Fruit fly (Drosophila melanogaster) whole organism, embryonic: ENCODE measurements around the gene Obp99d.

Source experiments
- ATbp ChIP-seq: fragments of 200-800 bp; sonication (Bioruptor generic); optimal IDR thresholded peaks from 2 replicates; lab custom pipeline; 2017; ENCODE audit warnings: missing biosample characterization, mild to moderate bottlenecking, missing genetic modification characterization, missing genetic modification reagents
- CG1024 ChIP-seq: fragments of 200-800 bp; sonication (Bioruptor generic); IDR thresholded peaks from 2 replicates; pipeline ENCODE4 v1.3.6; 2022; ENCODE audit warnings: missing biosample characterization, missing genetic modification characterization
- CG12155 ChIP-seq: fragments of 200-800 bp; sonication (Bioruptor generic); optimal IDR thresholded peaks from 3 replicates; lab custom pipeline; 2016; ENCODE audit warnings: missing biosample characterization, missing genetic modification characterization
- CG12659 ChIP-seq: fragments of 200-800 bp; sonication (Bioruptor generic); optimal IDR thresholded peaks from 3 replicates; lab custom pipeline; 2017; ENCODE audit warnings: mild to moderate bottlenecking, missing biosample characterization, missing genetic modification reagents, missing genetic modification characterization
- CG15479 ChIP-seq: fragments of 200-800 bp; sonication (Bioruptor generic); optimal IDR thresholded peaks from 3 replicates; lab custom pipeline; 2019; ENCODE audit warnings: missing biosample characterization, mild to moderate bottlenecking, missing genetic modification characterization, moderate library complexity
- CG17361 ChIP-seq: fragments of 200-800 bp; sonication (Bioruptor generic); IDR thresholded peaks from 3 replicates; pipeline ENCODE4 v1.3.6; 2022; ENCODE audit warnings: missing biosample characterization, missing genetic modification characterization
- CG17612 ChIP-seq: fragments of 200-800 bp; sonication (Bioruptor generic); IDR thresholded peaks from 2 replicates; pipeline ENCODE4 v1.3.6; 2022; ENCODE audit warnings: missing biosample characterization, missing genetic modification characterization
- CG32767 ChIP-seq: fragments of 200-800 bp; sonication (Bioruptor generic); IDR thresholded peaks from 2 replicates; pipeline ENCODE4 v1.3.6; 2022; ENCODE audit warnings: missing biosample characterization, missing genetic modification characterization
- CG3726 ChIP-seq: fragments of 200-800 bp; sonication (Bioruptor generic); IDR thresholded peaks from 3 replicates; pipeline ENCODE4, ENCODE4 v1.3.6; 2022; ENCODE audit warnings: missing biosample characterization, missing genetic modification characterization
- CG6254 ChIP-seq: fragments of 200-800 bp; sonication (Bioruptor generic); optimal IDR thresholded peaks from 3 replicates; lab custom pipeline; 2017; ENCODE audit warnings: mild to moderate bottlenecking, missing biosample characterization, missing genetic modification reagents, missing genetic modification characterization
- CG7372 ChIP-seq: fragments of 200-800 bp; sonication (Bioruptor generic); IDR thresholded peaks from 2 replicates; pipeline ENCODE4 v1.3.6; 2022; ENCODE audit warnings: missing biosample characterization, missing genetic modification characterization
- CG7745 ChIP-seq: fragments of 200-800 bp; sonication (Bioruptor generic); optimal IDR thresholded peaks from 2 replicates; lab custom pipeline; 2018; ENCODE audit warnings: missing biosample characterization, mild to moderate bottlenecking, missing genetic modification characterization, moderate library complexity
- CG9437 ChIP-seq: fragments of 200-800 bp; sonication (Bioruptor generic); optimal IDR thresholded peaks from 2 replicates; lab custom pipeline; 2018; ENCODE audit warnings: missing biosample characterization, mild to moderate bottlenecking, missing genetic modification characterization
- CG9876 ChIP-seq: fragments of 200-800 bp; sonication (Bioruptor generic); optimal IDR thresholded peaks from 2 replicates; lab custom pipeline; 2016; ENCODE audit warnings: missing biosample characterization, missing genetic modification characterization
- CTCF ChIP-seq: fragments of 200-800 bp; sonication (Bioruptor generic); optimal IDR thresholded peaks from 2 replicates; lab custom pipeline; 2017; ENCODE audit warnings: missing biosample characterization, mild to moderate bottlenecking, missing genetic modification characterization, moderate library complexity
- Chrac-16 ChIP-seq: fragments of 200-800 bp; sonication (Bioruptor generic); optimal IDR thresholded peaks from 3 replicates; lab custom pipeline; 2016; ENCODE audit warnings: missing biosample characterization, missing genetic modification characterization
- Dek ChIP-seq: fragments of 200-800 bp; sonication (Bioruptor generic); optimal IDR thresholded peaks from 3 replicates; lab custom pipeline; 2019; ENCODE audit warnings: missing biosample characterization, mild to moderate bottlenecking, missing genetic modification characterization, moderate library complexity
- Doc2 ChIP-seq: fragments of 200-800 bp; sonication (Bioruptor generic); IDR thresholded peaks from 2 replicates; pipeline ENCODE4 v1.3.6; 2022; ENCODE audit warnings: missing biosample characterization, missing genetic modification characterization
- Drgx ChIP-seq: fragments of 200-800 bp; sonication (Bioruptor generic); IDR thresholded peaks from 2 replicates; pipeline ENCODE4 v1.3.6; 2022; ENCODE audit warnings: missing biosample characterization, missing genetic modification characterization
- ERR ChIP-seq: fragments of 200-800 bp; sonication (Bioruptor generic); optimal IDR thresholded peaks from 2 replicates; lab custom pipeline; 2016; ENCODE audit warnings: missing biosample characterization, missing genetic modification characterization
- GATAe ChIP-seq: fragments of 200-800 bp; sonication (Bioruptor generic); conservative IDR thresholded peaks from 2 replicates; pipeline ENCODE4 v1.3.6; 2022; ENCODE audit warnings: missing biosample characterization, missing genetic modification characterization
- Hmr ChIP-seq: fragments of 200-800 bp; sonication (Bioruptor generic); optimal IDR thresholded peaks from 3 replicates; lab custom pipeline; 2017; ENCODE audit warnings: mild to moderate bottlenecking, missing biosample characterization, missing genetic modification reagents, missing genetic modification characterization
- Hmx ChIP-seq: fragments of 200-800 bp; sonication (Bioruptor generic); optimal IDR thresholded peaks from 2 replicates; lab custom pipeline; 2016; ENCODE audit warnings: missing biosample characterization, missing genetic modification characterization
- Lhr ChIP-seq: fragments of 200-800 bp; sonication (Bioruptor generic); optimal IDR thresholded peaks from 3 replicates; lab custom pipeline; 2017; ENCODE audit warnings: mild to moderate bottlenecking, missing biosample characterization, missing genetic modification reagents, missing genetic modification characterization
- Mad ChIP-seq: fragments of 200-800 bp; sonication (Bioruptor generic); optimal IDR thresholded peaks from 2 replicates; lab custom pipeline; 2016; ENCODE audit warnings: missing biosample characterization, missing genetic modification characterization
- Mes4 ChIP-seq: fragments of 200-800 bp; sonication (Bioruptor generic); optimal IDR thresholded peaks from 2 replicates; lab custom pipeline; 2016; ENCODE audit warnings: missing biosample characterization, missing genetic modification characterization
- Myb ChIP-seq: fragments of 200-800 bp; sonication (Bioruptor generic); optimal IDR thresholded peaks from 2 replicates; lab custom pipeline; 2016; ENCODE audit warnings: missing biosample characterization, missing genetic modification characterization
- Nf-YC ChIP-seq: fragments of 200-800 bp; optimal IDR thresholded peaks from 3 replicates; lab custom pipeline; 2019; ENCODE audit warnings: missing biosample characterization, mild to moderate bottlenecking, missing genetic modification characterization, moderate library complexity
- Pdp1 ChIP-seq, 2 experiments: fragments of 200-800 bp; sonication (Bioruptor generic); optimal IDR thresholded peaks; 3 replicates each; lab custom pipeline; 2016; ENCODE audit warnings: missing biosample characterization in 2 of 2, missing genetic modification characterization in 2 of 2, mild to moderate bottlenecking in 1 of 2, moderate library complexity in 1 of 2
- aop ChIP-seq: fragments of 200-800 bp; sonication (Bioruptor generic); IDR thresholded peaks from 2 replicates; pipeline ENCODE4 v1.3.6; 2022; ENCODE audit warnings: missing biosample characterization, missing genetic modification characterization
- cg ChIP-seq: fragments of 200-800 bp; sonication (Bioruptor generic); optimal IDR thresholded peaks from 3 replicates; lab custom pipeline; 2019; ENCODE audit warnings: missing biosample characterization, mild to moderate bottlenecking, missing genetic modification characterization, moderate library complexity
- dm ChIP-seq: fragments of 200-800 bp; sonication (Bioruptor generic); optimal IDR thresholded peaks from 3 replicates; lab custom pipeline; 2016; ENCODE audit warnings: missing biosample characterization, missing genetic modification characterization
- gce ChIP-seq: fragments of 200-800 bp; sonication (Bioruptor generic); IDR thresholded peaks from 3 replicates; pipeline ENCODE4 v1.3.6; 2022; ENCODE audit warnings: missing biosample characterization, missing genetic modification characterization
- gem ChIP-seq: fragments of 200-800 bp; sonication (Bioruptor generic); optimal IDR thresholded peaks from 2 replicates; lab custom pipeline; 2019; ENCODE audit warnings: missing biosample characterization, mild to moderate bottlenecking, missing genetic modification characterization, moderate library complexity
- gsb ChIP-seq: fragments of 200-800 bp; sonication (Bioruptor generic); IDR thresholded peaks from 2 replicates; pipeline ENCODE4 v1.3.6; 2022; ENCODE audit warnings: missing biosample characterization, missing genetic modification characterization
- jing ChIP-seq: fragments of 200-800 bp; sonication (Bioruptor generic); optimal IDR thresholded peaks from 2 replicates; lab custom pipeline; 2018; ENCODE audit warnings: missing biosample characterization, mild to moderate bottlenecking, missing genetic modification characterization
- lmd ChIP-seq: fragments of 200-800 bp; sonication (Bioruptor generic); IDR thresholded peaks from 2 replicates; pipeline ENCODE4 v1.3.6; 2022; ENCODE audit warnings: missing biosample characterization, missing genetic modification characterization
- mirr ChIP-seq: fragments of 200-800 bp; sonication (Bioruptor generic); optimal IDR thresholded peaks from 3 replicates; lab custom pipeline; 2018; ENCODE audit warnings: missing biosample characterization, mild to moderate bottlenecking, missing genetic modification characterization
- mld ChIP-seq: fragments of 200-800 bp; sonication (Bioruptor generic); IDR thresholded peaks from 3 replicates; pipeline ENCODE4 v1.3.6; 2022; ENCODE audit warnings: missing biosample characterization, missing genetic modification characterization; ENCODE audit not compliant: partially characterized antibody
- nerfin-1 ChIP-seq: fragments of 200-800 bp; sonication (Bioruptor generic); optimal IDR thresholded peaks from 3 replicates; lab custom pipeline; 2019; ENCODE audit warnings: missing biosample characterization, mild to moderate bottlenecking, missing genetic modification characterization, moderate library complexity
- oc ChIP-seq: fragments of 200-800 bp; sonication (Bioruptor generic); optimal IDR thresholded peaks from 2 replicates; lab custom pipeline; 2018; ENCODE audit warnings: missing biosample characterization, mild to moderate bottlenecking, missing genetic modification characterization, moderate library complexity
- pfk ChIP-seq: fragments of 200-800 bp; sonication (Bioruptor generic); optimal IDR thresholded peaks from 2 replicates; lab custom pipeline; 2018; ENCODE audit warnings: missing biosample characterization, mild to moderate bottlenecking, missing genetic modification characterization, moderate library complexity
- run ChIP-seq: fragments of 200-800 bp; sonication (Bioruptor generic); optimal IDR thresholded peaks from 3 replicates; lab custom pipeline; 2018; ENCODE audit warnings: missing biosample characterization, mild to moderate bottlenecking, missing genetic modification characterization
- salm ChIP-seq: fragments of 200-800 bp; sonication (Bioruptor generic); optimal IDR thresholded peaks from 2 replicates; lab custom pipeline; 2018; ENCODE audit warnings: missing biosample characterization, mild to moderate bottlenecking, missing genetic modification characterization
- scrt ChIP-seq: fragments of 200-800 bp; sonication (Bioruptor generic); optimal IDR thresholded peaks from 2 replicates; lab custom pipeline; 2018; ENCODE audit warnings: missing biosample characterization, mild to moderate bottlenecking, missing genetic modification characterization, moderate library complexity
- stwl ChIP-seq: fragments of 200-800 bp; sonication (Bioruptor generic); optimal IDR thresholded peaks from 3 replicates; lab custom pipeline; 2018; ENCODE audit warnings: missing biosample characterization, mild to moderate bottlenecking, missing genetic modification characterization, moderate library complexity
- tap ChIP-seq: fragments of 200-800 bp; optimal IDR thresholded peaks from 3 replicates; lab custom pipeline; 2019; ENCODE audit warnings: missing biosample characterization, mild to moderate bottlenecking, missing genetic modification characterization, moderate library complexity
- trem ChIP-seq: fragments of 200-800 bp; optimal IDR thresholded peaks from 3 replicates; lab custom pipeline; 2019; ENCODE audit warnings: missing biosample characterization, mild to moderate bottlenecking, missing genetic modification characterization, moderate library complexity
- unc-4 ChIP-seq: fragments of 200-800 bp; sonication (Bioruptor generic); IDR thresholded peaks from 2 replicates; pipeline ENCODE4 v1.3.6; 2022; ENCODE audit warnings: missing biosample characterization, missing genetic modification characterization; ENCODE audit not compliant: partially characterized antibody
- vfl ChIP-seq: fragments of 200-800 bp; sonication (Bioruptor generic); optimal IDR thresholded peaks from 2 replicates; lab custom pipeline; 2016; ENCODE audit warnings: missing biosample characterization, missing genetic modification characterization
- zen2 ChIP-seq: fragments of 200-800 bp; sonication (Bioruptor generic); IDR thresholded peaks from 3 replicates; pipeline ENCODE4 v1.3.6; 2022; ENCODE audit warnings: missing biosample characterization, missing genetic modification characterization; ENCODE audit not compliant: partially characterized antibody

Gene Obp99d

dm6 chr3R:29675333-29675732 lies 39.0 kb upstream of the Obp99d start, which contains the start of the genes Bub3 and Cap-D2 (continued):
- peak; percentile 59 for TF ChIP-seq Lhr (GFP tag; lab: Kevin White, UChicago)
- TF ChIP-seq CG12155 (GFP tag; lab: Kevin White, UChicago), result peak; percentile 70
- peak; percentile 84 for TF ChIP-seq unc-4 (GFP tag; lab: Robert Waterston, UW)
- no peak for TF ChIP-seq run (tag; lab: Kevin White, UChicago)
- no peak for TF ChIP-seq pfk
- peak; percentile 68 for TF ChIP-seq Myb
- peak; percentile 69 to 70 for TF ChIP-seq Pdp1 (GFP tag; optimal IDR thresholded peaks at IDR 0.05; lab: Kevin White, UChicago)
- TF ChIP-seq GATAe (GFP tag; lab: Robert Waterston, UW), result no peak
- TF ChIP-seq Doc2 (GFP tag; lab: Robert Waterston, UW), result no peak
- TF ChIP-seq CTCF (GFP tag; lab: Kevin White, UChicago), result no peak
- peak; percentile 43 for TF ChIP-seq tap
- TF ChIP-seq CG15479, result no peak
- peak; percentile 58; the same call in 1 of the 2 replicates for TF ChIP-seq aop (GFP tag; lab: Robert Waterston, UW)
- TF ChIP-seq zen2, result peak; percentile 61; the same call in 1 of the 3 replicates
- no peak for TF ChIP-seq scrt (GFP tag; lab: Kevin White, UChicago)
- TF ChIP-seq CG7372 (GFP tag; lab: Robert Waterston, UW), result peak; percentile 57
- no peak for TF ChIP-seq Nf-YC (tag; lab: Kevin White, UChicago)
- peak; percentile 12 for TF ChIP-seq oc (tag; lab: Kevin White, UChicago)
- no peak for TF ChIP-seq CG7745 (tag; lab: Kevin White, UChicago)
- TF ChIP-seq cg, result no peak
- TF ChIP-seq vfl (GFP tag; lab: Kevin White, UChicago), result peak; percentile 71
- peak; percentile 71 for TF ChIP-seq CG12659 (GFP tag; lab: Kevin White, UChicago)
- no peak for TF ChIP-seq gsb
- TF ChIP-seq CG17361, result no peak
- TF ChIP-seq Mes4, result peak; percentile 38
- TF ChIP-seq CG17612 (GFP tag; lab: Robert Waterston, UW), result no peak
- peak; percentile 27 for TF ChIP-seq nerfin-1
- peak; percentile 37 for TF ChIP-seq dm (GFP tag; lab: Kevin White, UChicago)
- TF ChIP-seq mirr (GFP tag; lab: Kevin White, UChicago), result no peak
- TF ChIP-seq gce, result no peak
- no peak for TF ChIP-seq Hmx
- no peak for TF ChIP-seq CG3726 (GFP tag; lab: Robert Waterston, UW)
- no peak; the same call in 1 of the 2 replicates for TF ChIP-seq Drgx
- TF ChIP-seq Dek, result peak; percentile 15
- peak; percentile 87 for TF ChIP-seq trem (tag; lab: Kevin White, UChicago)
- TF ChIP-seq CG9876 (GFP tag; lab: Kevin White, UChicago), result peak; percentile 56
- no peak for TF ChIP-seq salm (tag; lab: Kevin White, UChicago)
- no peak for TF ChIP-seq jing
- peak; percentile 26; the same call in 1 of the 2 replicates for TF ChIP-seq CG32767
- no peak for TF ChIP-seq CG6254 (GFP tag; lab: Kevin White, UChicago)
- no peak for TF ChIP-seq mld (GFP tag; lab: Robert Waterston, UW)
- TF ChIP-seq CG9437 (GFP tag; lab: Kevin White, UChicago), result peak; percentile 31
- TF ChIP-seq Hmr (GFP tag; lab: Kevin White, UChicago), result peak; percentile 60
- peak; percentile 61 for TF ChIP-seq Mad
- TF ChIP-seq gem, result no peak
- peak; percentile 67; the same call in 1 of the 2 replicates for TF ChIP-seq CG1024
- no peak for TF ChIP-seq ATbp (GFP tag; lab: Kevin White, UChicago)
- peak; percentile 41 for TF ChIP-seq ERR
- TF ChIP-seq lmd, result no peak
- peak; percentile 74 for TF ChIP-seq Chrac-16 (GFP tag; lab: Kevin White, UChicago)
- peak; percentile 71 for TF ChIP-seq stwl
